Fruit fly (Drosophila melanogaster) whole organism, embryonic: ENCODE data around the gene RpS29.

ENCODE experiments used
- Atf6 ChIP-seq: fragments of 200-800 bp; sonication (Bioruptor generic); IDR thresholded peaks from 2 replicates; pipeline ENCODE4 v1.3.6; 2022; ENCODE audit warnings: missing biosample characterization, missing genetic modification characterization
- CG11085 ChIP-seq: fragments of 200-800 bp; sonication (Bioruptor generic); IDR thresholded peaks from 2 replicates; pipeline ENCODE4 v1.3.6; 2022; ENCODE audit warnings: missing biosample characterization, missing genetic modification characterization
- CG11093 ChIP-seq: fragments of 200-800 bp; sonication (Bioruptor generic); IDR thresholded peaks from 3 replicates; pipeline ENCODE4 v1.3.6; 2022; ENCODE audit warnings: missing biosample characterization, missing genetic modification characterization
- CG11504 ChIP-seq: fragments of 200-800 bp; sonication (Bioruptor generic); optimal IDR thresholded peaks from 3 replicates; lab custom pipeline; 2019; ENCODE audit warnings: missing biosample characterization, mild to moderate bottlenecking, missing genetic modification characterization, moderate library complexity
- CG11696 ChIP-seq: fragments of 200-800 bp; sonication (Bioruptor generic); IDR thresholded peaks from 2 replicates; pipeline ENCODE4 v1.3.6; 2022; ENCODE audit warnings: missing biosample characterization, missing genetic modification characterization
- CG12236 ChIP-seq: fragments of 200-800 bp; sonication (Bioruptor generic); optimal IDR thresholded peaks from 2 replicates; lab custom pipeline; 2016; ENCODE audit warnings: missing biosample characterization, missing genetic modification characterization
- CG13424 ChIP-seq: fragments of 200-800 bp; sonication (Bioruptor generic); optimal IDR thresholded peaks from 2 replicates; lab custom pipeline; 2019; ENCODE audit warnings: missing biosample characterization, mild to moderate bottlenecking, missing genetic modification characterization, moderate library complexity
- CG14050 ChIP-seq: fragments of 200-800 bp; sonication (Bioruptor generic); IDR thresholded peaks from 3 replicates; pipeline ENCODE4 v1.3.6; 2022; ENCODE audit warnings: missing biosample characterization, missing genetic modification characterization
- CG1602 ChIP-seq: fragments of 200-800 bp; sonication (Bioruptor generic); optimal IDR thresholded peaks from 3 replicates; lab custom pipeline; 2016; ENCODE audit warnings: missing biosample characterization, missing genetic modification characterization
- CG16779 ChIP-seq: fragments of 200-800 bp; sonication (Bioruptor generic); IDR thresholded peaks from 2 replicates; pipeline ENCODE4 v1.3.6; 2022; ENCODE audit warnings: missing biosample characterization, missing genetic modification characterization
- CG2678 ChIP-seq: fragments of 200-800 bp; sonication (Bioruptor generic); optimal IDR thresholded peaks from 3 replicates; lab custom pipeline; 2019; ENCODE audit warnings: missing biosample characterization, mild to moderate bottlenecking, missing genetic modification characterization, moderate library complexity
- CG2875 ChIP-seq: fragments of 200-800 bp; sonication (Bioruptor generic); optimal IDR thresholded peaks from 2 replicates; lab custom pipeline; 2017; ENCODE audit warnings: missing biosample characterization, mild to moderate bottlenecking, missing genetic modification characterization, missing genetic modification reagents
- CG31388 ChIP-seq: fragments of 200-800 bp; sonication (Bioruptor generic); optimal IDR thresholded peaks from 2 replicates; lab custom pipeline; 2016; ENCODE audit warnings: missing biosample characterization, missing genetic modification characterization
- CG32767 ChIP-seq: fragments of 200-800 bp; sonication (Bioruptor generic); IDR thresholded peaks from 2 replicates; pipeline ENCODE4 v1.3.6; 2022; ENCODE audit warnings: missing biosample characterization, missing genetic modification characterization
- CG3995 ChIP-seq: fragments of 200-800 bp; sonication (Bioruptor generic); optimal IDR thresholded peaks from 3 replicates; lab custom pipeline; 2016; ENCODE audit warnings: missing biosample characterization, missing genetic modification characterization
- CG43689 ChIP-seq: fragments of 200-800 bp; sonication (Bioruptor generic); IDR thresholded peaks from 2 replicates; pipeline ENCODE4 v1.3.6; 2022; ENCODE audit warnings: missing biosample characterization, missing genetic modification characterization
- CG4617 ChIP-seq: fragments of 200-800 bp; sonication (Bioruptor generic); optimal IDR thresholded peaks from 3 replicates; lab custom pipeline; 2016; ENCODE audit warnings: missing biosample characterization, missing genetic modification characterization, borderline replicate concordance
- CG4854 ChIP-seq: fragments of 200-800 bp; sonication (Bioruptor generic); optimal IDR thresholded peaks from 2 replicates; lab custom pipeline; 2016; ENCODE audit warnings: missing biosample characterization, missing genetic modification characterization, inconsistent platforms
- CG7987 ChIP-seq: fragments of 200-800 bp; sonication (Bioruptor generic); optimal IDR thresholded peaks from 2 replicates; lab custom pipeline; 2018; ENCODE audit warnings: missing biosample characterization, mild to moderate bottlenecking, missing genetic modification characterization, moderate library complexity
- H2.0 ChIP-seq: fragments of 200-800 bp; sonication (Bioruptor generic); IDR thresholded peaks from 2 replicates; pipeline ENCODE4 v1.3.6; 2022; ENCODE audit warnings: missing biosample characterization, missing genetic modification characterization
- Hmr ChIP-seq: fragments of 200-800 bp; sonication (Bioruptor generic); optimal IDR thresholded peaks from 3 replicates; lab custom pipeline; 2017; ENCODE audit warnings: mild to moderate bottlenecking, missing biosample characterization, missing genetic modification reagents, missing genetic modification characterization
- Hr39 ChIP-seq: fragments of >200 bp; optimal IDR thresholded peaks from 2 replicates; lab custom pipeline; 2017
- Lpt ChIP-seq: fragments of >200 bp; optimal IDR thresholded peaks from 2 replicates; lab custom pipeline; 2018; ENCODE audit warnings: missing biosample characterization, missing genetic modification characterization
- NFAT ChIP-seq: fragments of 200-800 bp; sonication (Bioruptor generic); IDR thresholded peaks from 2 replicates; pipeline ENCODE4 v1.3.6; 2022; ENCODE audit warnings: missing biosample characterization, missing genetic modification characterization
- Oli ChIP-seq: fragments of 200-800 bp; sonication (Bioruptor generic); optimal IDR thresholded peaks from 2 replicates; lab custom pipeline; 2018; ENCODE audit warnings: missing biosample characterization, mild to moderate bottlenecking, missing genetic modification characterization, moderate library complexity
- PHDP ChIP-seq: fragments of 200-800 bp; sonication (Bioruptor generic); optimal IDR thresholded peaks from 3 replicates; lab custom pipeline; 2018; ENCODE audit warnings: missing biosample characterization, mild to moderate bottlenecking, missing genetic modification characterization, moderate library complexity
- Usf ChIP-seq: fragments of 200-800 bp; sonication (Bioruptor generic); optimal IDR thresholded peaks from 2 replicates; lab custom pipeline; 2017; ENCODE audit warnings: missing genotype, missing biosample characterization, missing genetic modification characterization
- al ChIP-seq: fragments of 200-800 bp; sonication (Bioruptor generic); IDR thresholded peaks from 2 replicates; pipeline ENCODE4 v1.3.6; 2022; ENCODE audit warnings: missing biosample characterization, missing genetic modification characterization
- bab2 ChIP-seq: fragments of 200-800 bp; sonication (Bioruptor generic); optimal IDR thresholded peaks from 2 replicates; lab custom pipeline; 2016; ENCODE audit warnings: missing biosample characterization, missing genetic modification characterization
- bcd ChIP-seq: fragments of 200-800 bp; sonication (Bioruptor generic); optimal IDR thresholded peaks from 2 replicates; lab custom pipeline; 2017; ENCODE audit warnings: missing biosample characterization, mild to moderate bottlenecking, missing genetic modification characterization
- bsh ChIP-seq, 2 experiments: fragments of 200-800 bp; sonication (Bioruptor generic); optimal IDR thresholded peaks; 2 replicates each; lab custom pipeline; 2017 to 2018; ENCODE audit warnings: mild to moderate bottlenecking in 2 of 2, missing biosample characterization in 2 of 2, missing genetic modification characterization in 2 of 2, moderate library complexity in 1 of 2
- cas ChIP-seq: fragments of 200-800 bp; sonication (Bioruptor generic); IDR thresholded peaks from 2 replicates; pipeline ENCODE4 v1.3.6; 2022; ENCODE audit warnings: missing biosample characterization, missing genetic modification characterization
- chinmo ChIP-seq: fragments of 200-800 bp; sonication (Bioruptor generic); IDR thresholded peaks from 4 replicates; pipeline ENCODE4 v1.3.6; 2022; ENCODE audit warnings: missing biosample characterization, missing genetic modification characterization; ENCODE audit not compliant: partially characterized antibody
- dimm ChIP-seq: fragments of 200-800 bp; sonication (Bioruptor generic); IDR thresholded peaks from 2 replicates; pipeline ENCODE4 v1.3.6; 2022; ENCODE audit warnings: missing biosample characterization, missing genetic modification characterization
- dm ChIP-seq: fragments of 200-800 bp; sonication (Bioruptor generic); optimal IDR thresholded peaks from 3 replicates; lab custom pipeline; 2016; ENCODE audit warnings: missing biosample characterization, missing genetic modification characterization
- eyg ChIP-seq: fragments of 200-800 bp; sonication (Bioruptor generic); optimal IDR thresholded peaks from 3 replicates; lab custom pipeline; 2016; ENCODE audit warnings: missing biosample characterization, missing genetic modification characterization
- gfzf ChIP-seq: fragments of 200-800 bp; sonication (Bioruptor generic); optimal IDR thresholded peaks from 2 replicates; lab custom pipeline; 2016; ENCODE audit warnings: missing biosample characterization, mild to moderate bottlenecking, missing genetic modification characterization, moderate library complexity
- h ChIP-seq: fragments of >200 bp; optimal IDR thresholded peaks from 2 replicates; lab custom pipeline; 2017
- lilli ChIP-seq: fragments of 200-800 bp; sonication (Bioruptor generic); optimal IDR thresholded peaks from 3 replicates; lab custom pipeline; 2016; ENCODE audit warnings: missing biosample characterization, missing genetic modification characterization
- maf-S ChIP-seq: fragments of 200-800 bp; sonication (Bioruptor generic); optimal IDR thresholded peaks from 2 replicates; lab custom pipeline; 2016; ENCODE audit warnings: missing biosample characterization, missing genetic modification characterization
- oc ChIP-seq: fragments of 200-800 bp; sonication (Bioruptor generic); optimal IDR thresholded peaks from 2 replicates; lab custom pipeline; 2018; ENCODE audit warnings: missing biosample characterization, mild to moderate bottlenecking, missing genetic modification characterization, moderate library complexity
- pho ChIP-seq: fragments of 200-800 bp; sonication (Bioruptor generic); optimal IDR thresholded peaks from 2 replicates; lab custom pipeline; 2016; ENCODE audit warnings: missing biosample characterization, missing genetic modification characterization
- pros ChIP-seq: fragments of 200-800 bp; sonication (Bioruptor generic); optimal IDR thresholded peaks from 3 replicates; lab custom pipeline; 2019; ENCODE audit warnings: missing biosample characterization, mild to moderate bottlenecking, missing genetic modification characterization, moderate library complexity
- pum ChIP-seq: fragments of 200-800 bp; sonication (Bioruptor generic); optimal IDR thresholded peaks from 2 replicates; lab custom pipeline; 2016; ENCODE audit warnings: missing biosample characterization, missing genetic modification characterization
- sc ChIP-seq, 3 experiments: fragments of >200 bp in 2 of 3; fragments of 200-800 bp in 1 of 3; sonication (Bioruptor generic) in 1 of 3; optimal IDR thresholded peaks; 2 replicates in 2 of 3; 3 replicates in 1 of 3; lab custom pipeline; 2017; ENCODE audit warnings: mild to moderate bottlenecking in 1 of 3, missing biosample characterization in 1 of 3, missing genetic modification characterization in 1 of 3, missing genetic modification reagents in 1 of 3
- scrt ChIP-seq: fragments of 200-800 bp; sonication (Bioruptor generic); optimal IDR thresholded peaks from 2 replicates; lab custom pipeline; 2018; ENCODE audit warnings: missing biosample characterization, mild to moderate bottlenecking, missing genetic modification characterization, moderate library complexity
- shn ChIP-seq: fragments of 200-800 bp; sonication (Bioruptor generic); optimal IDR thresholded peaks from 3 replicates; lab custom pipeline; 2016; ENCODE audit warnings: missing biosample characterization, missing genetic modification characterization
- slbo ChIP-seq: fragments of 200-800 bp; sonication (Bioruptor generic); IDR thresholded peaks from 2 replicates; pipeline ENCODE4 v1.3.6; 2022; ENCODE audit warnings: missing biosample characterization, missing genetic modification characterization
- tll ChIP-seq, 2 experiments: fragments of 200-800 bp in 1 of 2; fragments of >200 bp in 1 of 2; sonication (Bioruptor generic) in 1 of 2; optimal IDR thresholded peaks; 2 replicates each; lab custom pipeline; 2017 to 2019; ENCODE audit warnings: missing biosample characterization in 2 of 2, missing genetic modification characterization in 2 of 2, mild to moderate bottlenecking in 1 of 2, moderate library complexity in 1 of 2
- ttk ChIP-seq: fragments of 200-800 bp; sonication (Bioruptor generic); IDR thresholded peaks from 2 replicates; pipeline ENCODE4 v2.1.2; 2022; ENCODE audit warnings: missing biosample characterization, missing genetic modification characterization

The RpS29 gene

dm6 chr3R:9800644-9801330 is 22.9 kb downstream of the RpS29 start, which contains the start of the genes CG9467 and CG8526 (continued):
- TF ChIP-seq CG13424 (tag; lab: Kevin White, UChicago) = peak; percentile 82
- TF ChIP-seq CG31388 (GFP tag; lab: Kevin White, UChicago) = peak; percentile 65
- no peak for TF ChIP-seq CG14050 (GFP tag; lab: Robert Waterston, UW)
- no peak for TF ChIP-seq shn (GFP tag; lab: Kevin White, UChicago)
- TF ChIP-seq bcd (GFP tag; lab: Kevin White, UChicago) = peak; percentile 67
- peak; percentile 33 for TF ChIP-seq CG4854 (GFP tag; lab: Kevin White, UChicago)
- TF ChIP-seq pum (GFP tag; lab: Kevin White, UChicago) = peak; percentile 15
- TF ChIP-seq CG4617 (GFP tag; lab: Kevin White, UChicago) = peak; percentile 80
- no peak for TF ChIP-seq scrt (GFP tag; lab: Kevin White, UChicago)
- TF ChIP-seq Hmr (GFP tag; lab: Kevin White, UChicago) = peak; percentile 74
- peak; percentile 86 for TF ChIP-seq slbo (GFP tag; lab: Robert Waterston, UW)
- peak; percentile 2 for TF ChIP-seq maf-S (GFP tag; lab: Kevin White, UChicago)
- no peak for TF ChIP-seq CG2875
- no peak for TF ChIP-seq Hr39 (lab: Kevin White, UChicago)
- peak; percentile 99 for TF ChIP-seq CG3995 (GFP tag; lab: Kevin White, UChicago)
- TF ChIP-seq chinmo (GFP tag; lab: Robert Waterston, UW) = peak; percentile 79; the same call in 2 of the 4 replicates
- TF ChIP-seq CG1602 = peak; percentile 61
- 0 out of 2 replicates have a peak, but pooled peaks have one; percentile 52 for TF ChIP-seq CG11085 (GFP tag; lab: Robert Waterston, UW)
- TF ChIP-seq bab2 (GFP tag; lab: Kevin White, UChicago) = peak; percentile 49
- no peak for TF ChIP-seq eyg (GFP tag; lab: Kevin White, UChicago)
- TF ChIP-seq pho (GFP tag; lab: Kevin White, UChicago) = peak; percentile 11
- peak; percentile 70 for TF ChIP-seq gfzf (GFP tag; lab: Kevin White, UChicago)
- TF ChIP-seq CG7987 (GFP tag; lab: Kevin White, UChicago) = no peak
- TF ChIP-seq al = peak; percentile 57
- no peak for TF ChIP-seq CG2678 (tag; lab: Kevin White, UChicago)
- TF ChIP-seq H2.0 (GFP tag; lab: Robert Waterston, UW) = peak; percentile 50
- TF ChIP-seq sc (optimal IDR thresholded peaks at IDR 0.05; lab: Kevin White, UChicago) = no peak
- no peak for TF ChIP-seq sc (GFP tag; optimal IDR thresholded peaks at IDR 0.05; lab: Kevin White, UChicago)
- peak; percentile 64 for TF ChIP-seq NFAT (GFP tag; lab: Robert Waterston, UW)
- TF ChIP-seq Atf6 (GFP tag; lab: Robert Waterston, UW) = peak; percentile 51; the same call in 1 of the 2 replicates
- TF ChIP-seq CG43689 = no peak
- peak; percentile 37 for TF ChIP-seq Oli
- peak; percentile 30; the same call in 1 of the 2 replicates for TF ChIP-seq CG32767 (GFP tag; lab: Robert Waterston, UW)
- TF ChIP-seq CG11696 = no peak
- TF ChIP-seq Lpt (GFP tag; lab: Kevin White, UChicago) = no peak
- TF ChIP-seq cas = no peak
- TF ChIP-seq Usf = peak; percentile 49
- peak in 1 of 2 experiments; percentile 44 for TF ChIP-seq tll (GFP tag; optimal IDR thresholded peaks at IDR 0.05; lab: Kevin White, UChicago)
- TF ChIP-seq ttk (GFP tag; lab: Robert Waterston, UW) = no peak
- TF ChIP-seq dimm = no peak
- no peak for TF ChIP-seq h
- peak; percentile 50 for TF ChIP-seq PHDP
- TF ChIP-seq dm (GFP tag; lab: Kevin White, UChicago) = no peak
- TF ChIP-seq CG12236 (GFP tag; lab: Kevin White, UChicago) = no peak
- no peak for TF ChIP-seq CG11504 (tag; lab: Kevin White, UChicago)
- peak; percentile 75 for TF ChIP-seq lilli (GFP tag; lab: Kevin White, UChicago)
- no peak for TF ChIP-seq CG16779 (GFP tag; lab: Robert Waterston, UW)
- TF ChIP-seq oc (tag; lab: Kevin White, UChicago) = no peak
- TF ChIP-seq bsh (GFP tag; optimal IDR thresholded peaks at IDR 0.05; lab: Kevin White, UChicago) = peak in 1 of 2 experiments; percentile 48
- TF ChIP-seq CG11093 (GFP tag; lab: Robert Waterston, UW) = 0 out of 3 replicates have a peak, but pooled peaks have one; percentile 41
- no peak for TF ChIP-seq pros
